Fruit fly (Drosophila melanogaster): Measurements from ENCODE around the gene CG31342.
A peak's percentile ranks its signal among the peaks of the same experiment; 100 is the strongest.

CG31342 gene

DNA sequence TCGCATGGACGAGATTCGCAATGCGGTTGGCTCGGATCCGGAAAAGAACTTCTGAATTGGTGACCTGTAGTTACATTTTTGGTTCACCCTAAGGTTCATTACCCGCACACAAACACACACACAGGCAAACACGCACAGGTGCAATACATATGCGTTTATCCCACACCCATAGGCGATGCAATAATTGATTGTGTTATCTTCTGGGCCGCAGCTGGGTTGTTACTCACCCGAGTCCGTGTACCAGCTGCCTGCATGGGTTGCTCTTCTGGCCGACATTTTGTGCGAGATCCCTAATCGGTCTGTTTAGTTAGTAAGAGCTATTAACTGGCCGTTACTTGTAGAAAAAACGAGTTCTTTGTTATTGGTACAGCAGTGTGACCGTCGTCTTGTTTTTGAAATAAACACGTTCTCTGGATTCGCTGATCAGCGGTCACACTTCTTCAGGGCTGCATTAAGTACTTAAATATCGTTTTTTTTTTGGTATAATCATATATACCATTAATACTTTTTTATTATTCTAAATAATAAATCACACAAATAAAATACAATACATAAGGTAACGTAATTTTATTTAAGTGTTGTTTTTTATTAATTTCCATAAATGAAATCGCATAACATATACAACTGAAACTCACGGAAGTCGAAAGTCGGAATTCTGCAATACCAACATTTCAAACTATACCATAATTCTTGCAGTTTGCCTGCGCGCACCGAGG lies 25.2 kb downstream of the CG31342 start, which contains the start of gene CG8031 (continued):
- TF ChIP-seq CG13287 (GFP tag; IDR thresholded peaks at IDR 0.05; ENCODE audit: partially characterized antibody) (no peak; the same call in 1 of the 2 replicates), CG4328 (GFP tag; optimal IDR thresholded peaks at IDR 0.05) (no peak), Ravus (GFP tag; IDR thresholded peaks at IDR 0.05) (no peak), CG17612 (GFP tag; IDR thresholded peaks at IDR 0.05) (no peak), CG33557 (GFP tag; optimal IDR thresholded peaks at IDR 0.05) (no peak), gfzf (GFP tag; optimal IDR thresholded peaks at IDR 0.05) (peak; percentile 82), CoRest (tag; optimal IDR thresholded peaks at IDR 0.05) (no peak), CG14014 (GFP tag; IDR thresholded peaks at IDR 0.05) (no peak), Myb (GFP tag; optimal IDR thresholded peaks at IDR 0.05) (peak; percentile 35), CG7556 (GFP tag; optimal IDR thresholded peaks at IDR 0.05) (no peak), nerfin-2 (GFP tag; IDR thresholded peaks at IDR 0.05; ENCODE audit: partially characterized antibody) (no peak), dm (GFP tag; optimal IDR thresholded peaks at IDR 0.05) (no peak), CG30020 (tag; optimal IDR thresholded peaks at IDR 0.05) (peak; percentile 27), CG9727 (GFP tag; optimal IDR thresholded peaks at IDR 0.05) (no peak), h (optimal IDR thresholded peaks at IDR 0.05) (no peak), CG12104 (GFP tag; optimal IDR thresholded peaks at IDR 0.05) (peak; percentile 14), CG4282 (GFP tag; optimal IDR thresholded peaks at IDR 0.05) (no peak), Eip74EF (GFP tag; optimal IDR thresholded peaks at IDR 0.05) (no peak), sna (GFP tag; IDR thresholded peaks at IDR 0.05; ENCODE audit: partially characterized antibody) (peak; percentile 55; the same call in 1 of the 2 replicates), mld (GFP tag; IDR thresholded peaks at IDR 0.05; ENCODE audit: partially characterized antibody) (no peak), CG34422 (GFP tag; IDR thresholded peaks at IDR 0.05) (peak; percentile 66; the same call in 2 of the 3 replicates), CG10565 (GFP tag; optimal IDR thresholded peaks at IDR 0.05) (no peak), jumu (GFP tag; optimal IDR thresholded peaks at IDR 0.05) (no peak), CG2120 (GFP tag; optimal IDR thresholded peaks at IDR 0.05) (no peak), al (GFP tag; IDR thresholded peaks at IDR 0.05) (no peak), CG4360 (GFP tag; IDR thresholded peaks at IDR 0.05) (no peak), trem (tag; optimal IDR thresholded peaks at IDR 0.05) (peak; percentile 26), Mad (GFP tag; optimal IDR thresholded peaks at IDR 0.05) (no peak), CG11696 (GFP tag; IDR thresholded peaks at IDR 0.05) (no peak), CG11085 (GFP tag; IDR thresholded peaks at IDR 0.05) (no peak), gem (tag; optimal IDR thresholded peaks at IDR 0.05) (no peak), Hr39 (optimal IDR thresholded peaks at IDR 0.05) (no peak), Camta (GFP tag; optimal IDR thresholded peaks at IDR 0.05) (no peak), Deaf1 (tag; optimal IDR thresholded peaks at IDR 0.05) (no peak), CG1603 (tag; optimal IDR thresholded peaks at IDR 0.05) (no peak), row (GFP tag; IDR thresholded peaks at IDR 0.05) (peak; percentile 38; the same call in 1 of the 3 replicates), CG17186 (GFP tag; optimal IDR thresholded peaks at IDR 0.05) (peak; percentile 52), CG2199 (GFP tag; IDR thresholded peaks at IDR 0.05) (no peak), CG12744 (GFP tag; optimal IDR thresholded peaks at IDR 0.05) (no peak), Elba2 (GFP tag; optimal IDR thresholded peaks at IDR 0.05) (no peak), tll (GFP tag; optimal IDR thresholded peaks at IDR 0.05) (peak in 1 of 2 experiments; percentile 5), sens (GFP tag) (no peak), Dbx (GFP tag; IDR thresholded peaks at IDR 0.05) (no peak), E2f2 (GFP tag; IDR thresholded peaks at IDR 0.05) (0 out of 2 replicates have a peak, but pooled peaks have one; percentile 8), CG3838 (GFP tag; optimal IDR thresholded peaks at IDR 0.05) (no peak), cg (GFP tag; optimal IDR thresholded peaks at IDR 0.05) (peak; percentile 97), hbn (GFP tag; IDR thresholded peaks at IDR 0.05; ENCODE audit: partially characterized antibody) (no peak), lola (GFP tag; optimal IDR thresholded peaks at IDR 0.05) (peak in 1 of 3 experiments; percentile 14), CG30403 (GFP tag; optimal IDR thresholded peaks at IDR 0.05) (no peak), CG6689 (GFP tag; IDR thresholded peaks at IDR 0.05) (no peak)
